Worm (Caenorhabditis elegans) whole organism, mixed stage, embryonic: ENCODE measurements around the gene tsp-10.

Experiments used
- ceh-39 ChIP-seq: fragments of 150-350 bp; optimal IDR thresholded peaks from 2 replicates; lab custom pipeline; 2014; ENCODE audit warnings: missing biosample characterization, missing genetic modification characterization
- elt-1 ChIP-seq: sonication (generic microtip); optimal IDR thresholded peaks from 2 replicates; lab custom pipeline; 2017; ENCODE audit warnings: missing genetic modification characterization, mild to moderate bottlenecking, missing compliant biosample characterization, antibody characterized with exemption, moderate library complexity, borderline replicate concordance; ENCODE audit not compliant: insufficient read depth
- lin-13 ChIP-seq: fragments of 150-350 bp; optimal IDR thresholded peaks from 2 replicates; lab custom pipeline; 2014; ENCODE audit warnings: missing biosample characterization, missing genetic modification characterization
- lsy-2 ChIP-seq: fragments of 150-350 bp; optimal IDR thresholded peaks from 2 replicates; lab custom pipeline; 2014; ENCODE audit warnings: missing biosample characterization, missing genetic modification characterization
- nhr-12 ChIP-seq: fragments of 150-350 bp; optimal IDR thresholded peaks from 2 replicates; lab custom pipeline; 2014; ENCODE audit warnings: missing biosample characterization, missing genetic modification characterization
- pha-4 ChIP-seq: fragments of 150-350 bp; optimal IDR thresholded peaks from 2 replicates; lab custom pipeline; 2018; ENCODE audit warnings: missing biosample characterization, missing genetic modification reagents, missing genetic modification characterization
- sem-2 ChIP-seq: fragments of 200-800 bp; sonication (Bioruptor generic); optimal IDR thresholded peaks from 2 replicates; lab custom pipeline; 2018; ENCODE audit warnings: mild to moderate bottlenecking, missing genetic modification characterization, missing compliant biosample characterization
- snpc-4 ChIP-seq: fragments of 150-350 bp; optimal IDR thresholded peaks from 2 replicates; lab custom pipeline; 2014; ENCODE audit warnings: missing biosample characterization, missing genetic modification characterization
- sptf-1 ChIP-seq: sonication (generic microtip); optimal IDR thresholded peaks from 2 replicates; lab custom pipeline; 2017; ENCODE audit warnings: mild to moderate bottlenecking, missing genetic modification characterization, moderate library complexity, missing compliant biosample characterization
- unc-62 ChIP-seq: fragments of 150-350 bp; optimal IDR thresholded peaks from 2 replicates; lab custom pipeline; 2014; ENCODE audit warnings: missing biosample characterization, missing genetic modification reagents, missing genetic modification characterization

ce11 chrII:6713832-6714342 lies 4.5 kb upstream of the tsp-10 start, which contains the start of gene dpy-2:
- no peak for TF ChIP-seq lin-13 (tag; lab: Kevin White, UChicago)
- TF ChIP-seq nhr-12 (tag; lab: Kevin White, UChicago) = no peak
- TF ChIP-seq sem-2 (GFP tag; lab: Kevin White, UChicago) = no peak
- peak; percentile 8 for TF ChIP-seq elt-1
- peak; percentile 23 for TF ChIP-seq unc-62
- no peak for TF ChIP-seq ceh-39
- no peak for TF ChIP-seq lsy-2
- TF ChIP-seq snpc-4 (tag; lab: Kevin White, UChicago) = no peak
- TF ChIP-seq sptf-1 (tag; lab: Kevin White, UChicago) = no peak
- no peak for TF ChIP-seq pha-4
